Worm (Caenorhabditis elegans): Measurements from ENCODE around the gene sru-1.

Gene sru-1

ce11 chrIV:9513360-9513777 lies 25.0 kb downstream of the sru-1 start:
- no peak for TF ChIP-seq ceh-30 (tag; optimal IDR thresholded peaks at IDR 0.05)
- TF ChIP-seq hlh-30 (tag; optimal IDR thresholded peaks at IDR 0.05; ENCODE audit: insufficient read depth): peak; percentile 76
- peak; percentile 15 for TF ChIP-seq rnt-1 (tag; optimal IDR thresholded peaks at IDR 0.05)

ce11 chrIV:9514132-9514531 lies 25.7 kb downstream of the sru-1 start:
- TF ChIP-seq nhr-232 (tag; optimal IDR thresholded peaks at IDR 0.05) (no peak), hlh-30 (tag; optimal IDR thresholded peaks at IDR 0.05; ENCODE audit: insufficient read depth) (no peak), ceh-19 (GFP tag; optimal IDR thresholded peaks at IDR 0.05) (no peak), che-1 (tag; optimal IDR thresholded peaks at IDR 0.05) (no peak), ceh-2 (tag; optimal IDR thresholded peaks at IDR 0.05) (no peak), zip-5 (tag; optimal IDR thresholded peaks at IDR 0.05) (no peak), gmeb-2 (tag; optimal IDR thresholded peaks at IDR 0.05) (no peak), ahr-1 (tag; optimal IDR thresholded peaks at IDR 0.05) (no peak), C08G9.2 (tag; optimal IDR thresholded peaks at IDR 0.05) (no peak), ttx-3 (tag; optimal IDR thresholded peaks at IDR 0.05) (no peak), ceh-30 (tag; optimal IDR thresholded peaks at IDR 0.05) (no peak), C38D4.7 (GFP tag; optimal IDR thresholded peaks at IDR 0.05) (no peak)

- TF ChIP-seq ama-1 (optimal IDR thresholded peaks at IDR 0.05) (no peak), tbx-7 (tag; optimal IDR thresholded peaks at IDR 0.05) (no peak)
These were observed 28.4 kb downstream of the sru-1 start, which contains the start of gene C33A12.19 for ce11 chrIV:9516831-9517230. Gene C33A12.19, plus strand, starts transcription at chrIV:9516999.

- TF ChIP-seq unc-42 (tag; optimal IDR thresholded peaks at IDR 0.05) (no peak), ceh-34 (tag; optimal IDR thresholded peaks at IDR 0.05) (no peak), mec-3 (tag; optimal IDR thresholded peaks at IDR 0.05; ENCODE audit: borderline replicate concordance) (no peak), ceh-48 (tag; optimal IDR thresholded peaks at IDR 0.05) (no peak), ahr-1 (tag; optimal IDR thresholded peaks at IDR 0.05) (no peak), C08G9.2 (tag; optimal IDR thresholded peaks at IDR 0.05) (no peak), ttx-3 (tag; optimal IDR thresholded peaks at IDR 0.05) (no peak), C38D4.7 (GFP tag; optimal IDR thresholded peaks at IDR 0.05) (no peak), K02D7.2 (tag; optimal IDR thresholded peaks at IDR 0.05) (no peak), hlh-13 (GFP tag; optimal IDR thresholded peaks at IDR 0.05) (no peak), eyg-1 (tag; optimal IDR thresholded peaks at IDR 0.05) (no peak), madf-2 (tag; optimal IDR thresholded peaks at IDR 0.05) (no peak), nhr-11 (tag; optimal IDR thresholded peaks at IDR 0.05) (no peak), che-1 (tag; optimal IDR thresholded peaks at IDR 0.05) (no peak)
These were observed 30.2 kb downstream of the sru-1 start, which contains the start of gene nlp-35 for ce11 chrIV:9518608-9519007. Gene nlp-35, minus strand, starts transcription at chrIV:9518926.

ce11 chrIV:9520629-9521028 lies 32.2 kb downstream of the sru-1 start:
- no peak for TF ChIP-seq ceh-9 (tag; optimal IDR thresholded peaks at IDR 0.05)
- no peak for TF ChIP-seq pha-2 (tag; optimal IDR thresholded peaks at IDR 0.05)
- TF ChIP-seq tbx-7 (tag; optimal IDR thresholded peaks at IDR 0.05): no peak
- TF ChIP-seq elt-2 (tag; optimal IDR thresholded peaks at IDR 0.05): peak; percentile 52
- no peak for TF ChIP-seq zip-5 (tag; optimal IDR thresholded peaks at IDR 0.05)

- TF ChIP-seq ceh-31 (tag; optimal IDR thresholded peaks at IDR 0.05): peak; percentile 52
- no peak for TF ChIP-seq pax-1 (tag; optimal IDR thresholded peaks at IDR 0.05)
These were observed 34.7 kb downstream of the sru-1 start for ce11 chrIV:9523139-9523538.

ce11 chrIV:9524849-9525460 lies 36.5 kb downstream of the sru-1 start, which contains the start of gene ndua-5:
Gene ndua-5, minus strand, starts transcription at chrIV:9524899.
- TF ChIP-seq tbx-2 (tag; optimal IDR thresholded peaks at IDR 0.05): no peak
- no peak for TF ChIP-seq nfya-1 (tag; optimal IDR thresholded peaks at IDR 0.05)
- TF ChIP-seq ttx-3 (tag; optimal IDR thresholded peaks at IDR 0.05): no peak
- TF ChIP-seq unc-42 (tag; optimal IDR thresholded peaks at IDR 0.05): peak; percentile 60
- TF ChIP-seq nhr-11 (tag; optimal IDR thresholded peaks at IDR 0.05): no peak

All from whole organism, late embryonic.